Fruit fly (Drosophila melanogaster): ENCODE results near the gene CG13108.

CG13108 gene

dm6 chr2L:9140945-9141440 is 23.0 kb upstream of the CG13108 start:
- TF ChIP-seq pan (optimal IDR thresholded peaks at IDR 0.05), result no peak
- no peak for TF ChIP-seq psq (optimal IDR thresholded peaks at IDR 0.05)
- no peak for TF ChIP-seq Dll (optimal IDR thresholded peaks at IDR 0.05)
- TF ChIP-seq usp (GFP tag; optimal IDR thresholded peaks at IDR 0.05), result no peak
- no peak for TF ChIP-seq EcR (GFP tag; optimal IDR thresholded peaks at IDR 0.05)
- no peak for TF ChIP-seq CG8478 (optimal IDR thresholded peaks at IDR 0.05)

- TF ChIP-seq CG8478 (optimal IDR thresholded peaks at IDR 0.05) (no peak), psq (optimal IDR thresholded peaks at IDR 0.05) (no peak), Dll (optimal IDR thresholded peaks at IDR 0.05) (no peak), usp (GFP tag; optimal IDR thresholded peaks at IDR 0.05) (no peak), EcR (GFP tag; optimal IDR thresholded peaks at IDR 0.05) (no peak), pan (optimal IDR thresholded peaks at IDR 0.05) (no peak)
Measured at dm6 chr2L:9145761-9146160, 18.3 kb upstream of the CG13108 start.

dm6 chr2L:9146270-9146975 is 17.6 kb upstream of the CG13108 start:
- TF ChIP-seq usp (GFP tag; optimal IDR thresholded peaks at IDR 0.05), result no peak
- no peak for TF ChIP-seq EcR (GFP tag; optimal IDR thresholded peaks at IDR 0.05)
- TF ChIP-seq CG8478 (optimal IDR thresholded peaks at IDR 0.05), result no peak

DNA sequence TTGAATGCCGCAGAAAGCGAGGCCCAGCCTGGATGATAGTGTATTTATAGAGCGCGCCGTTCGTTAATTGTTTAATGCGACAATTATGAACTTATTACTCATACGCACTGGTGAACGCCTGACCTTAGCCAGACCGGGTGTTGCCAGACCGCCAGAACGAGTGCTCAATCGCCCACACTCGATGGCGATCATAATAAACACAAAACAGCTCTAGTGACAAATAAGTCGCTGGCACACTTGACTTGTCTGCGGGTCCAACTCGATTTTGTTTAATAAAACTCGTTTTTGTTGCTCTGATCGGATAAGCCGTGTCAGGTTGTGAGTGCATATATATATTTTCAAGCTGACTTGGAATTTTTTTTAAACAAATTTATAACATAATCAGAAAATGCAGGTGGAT is 15.9 kb upstream of the CG13108 start:
- TF ChIP-seq psq (optimal IDR thresholded peaks at IDR 0.05) (no peak), CG8478 (optimal IDR thresholded peaks at IDR 0.05) (no peak), usp (GFP tag; optimal IDR thresholded peaks at IDR 0.05) (no peak), Dll (optimal IDR thresholded peaks at IDR 0.05) (no peak), EcR (GFP tag; optimal IDR thresholded peaks at IDR 0.05) (no peak), pan (optimal IDR thresholded peaks at IDR 0.05) (no peak)

- TF ChIP-seq usp (GFP tag; optimal IDR thresholded peaks at IDR 0.05) (no peak), EcR (GFP tag; optimal IDR thresholded peaks at IDR 0.05) (no peak), pan (optimal IDR thresholded peaks at IDR 0.05) (no peak), Dll (optimal IDR thresholded peaks at IDR 0.05) (no peak), psq (optimal IDR thresholded peaks at IDR 0.05) (no peak), CG8478 (optimal IDR thresholded peaks at IDR 0.05) (no peak)
Measured at dm6 chr2L:9149426-9149825, 14.6 kb upstream of the CG13108 start.

- no peak for TF ChIP-seq pan (optimal IDR thresholded peaks at IDR 0.05)
- no peak for TF ChIP-seq Dll (optimal IDR thresholded peaks at IDR 0.05)
- no peak for TF ChIP-seq psq (optimal IDR thresholded peaks at IDR 0.05)
Measured at dm6 chr2L:9150112-9150511, 13.9 kb upstream of the CG13108 start.

- TF ChIP-seq CG8478 (optimal IDR thresholded peaks at IDR 0.05) (no peak), EcR (GFP tag; optimal IDR thresholded peaks at IDR 0.05) (no peak), Dll (optimal IDR thresholded peaks at IDR 0.05) (no peak), pan (optimal IDR thresholded peaks at IDR 0.05) (no peak), psq (optimal IDR thresholded peaks at IDR 0.05) (no peak), usp (GFP tag; optimal IDR thresholded peaks at IDR 0.05) (no peak)
Measured at dm6 chr2L:9150805-9151204, 13.2 kb upstream of the CG13108 start.

- TF ChIP-seq EcR (GFP tag; optimal IDR thresholded peaks at IDR 0.05) (no peak), psq (optimal IDR thresholded peaks at IDR 0.05) (no peak), CG8478 (optimal IDR thresholded peaks at IDR 0.05) (no peak), Dll (optimal IDR thresholded peaks at IDR 0.05) (no peak), usp (GFP tag; optimal IDR thresholded peaks at IDR 0.05) (no peak)
Measured at dm6 chr2L:9157770-9158169, 6.3 kb upstream of the CG13108 start.

DNA sequence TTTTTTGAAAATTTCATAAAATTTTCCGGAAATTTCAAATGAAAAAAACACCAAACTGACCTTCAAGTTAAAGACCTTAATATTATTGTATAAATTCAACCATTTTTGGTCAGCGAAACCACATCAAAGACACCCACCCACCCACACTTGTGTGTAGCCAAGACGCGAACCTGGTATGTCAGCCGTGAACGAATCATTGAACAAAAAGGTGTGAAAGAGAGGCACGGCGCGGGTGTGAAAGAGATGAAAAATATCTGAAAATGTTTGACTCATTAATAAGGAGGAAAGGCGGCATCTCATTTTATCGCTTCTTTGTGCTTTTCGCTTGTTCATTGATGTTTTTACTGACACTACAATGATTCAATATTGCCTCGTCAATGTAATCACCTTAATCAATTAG is 5.7 kb upstream of the CG13108 start:
- no peak for TF ChIP-seq EcR (GFP tag; optimal IDR thresholded peaks at IDR 0.05)
- no peak for TF ChIP-seq CG8478 (optimal IDR thresholded peaks at IDR 0.05)
- no peak for TF ChIP-seq usp (GFP tag; optimal IDR thresholded peaks at IDR 0.05)
- TF ChIP-seq Dll (optimal IDR thresholded peaks at IDR 0.05), result no peak
- TF ChIP-seq psq (optimal IDR thresholded peaks at IDR 0.05), result no peak
- TF ChIP-seq pan (optimal IDR thresholded peaks at IDR 0.05), result no peak

DNA sequence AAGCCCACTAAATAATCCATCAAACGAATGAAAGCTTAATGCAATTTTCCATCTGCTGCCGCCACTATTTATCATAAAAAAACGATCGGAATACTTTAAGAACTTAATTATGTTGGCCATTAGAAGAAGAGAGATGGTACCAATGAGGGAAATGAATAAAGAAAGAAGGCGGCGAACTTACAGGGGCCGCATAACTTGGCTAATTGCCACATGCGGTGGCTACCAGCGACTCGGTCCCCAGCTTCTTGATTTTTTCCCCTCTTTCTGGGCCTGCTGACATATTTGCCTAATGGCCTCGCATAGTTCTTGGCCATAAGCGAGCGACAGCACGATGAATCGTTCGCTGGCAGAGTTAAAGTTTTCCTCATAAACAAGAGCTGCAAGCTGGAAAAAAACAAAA is 3.9 kb upstream of the CG13108 start:
- TF ChIP-seq CG8478 (optimal IDR thresholded peaks at IDR 0.05), result no peak
- TF ChIP-seq pan (optimal IDR thresholded peaks at IDR 0.05), result no peak
- no peak for TF ChIP-seq EcR (GFP tag; optimal IDR thresholded peaks at IDR 0.05)
- TF ChIP-seq usp (GFP tag; optimal IDR thresholded peaks at IDR 0.05), result no peak
- no peak for TF ChIP-seq Dll (optimal IDR thresholded peaks at IDR 0.05)
- no peak for TF ChIP-seq psq (optimal IDR thresholded peaks at IDR 0.05)

- no peak for TF ChIP-seq pan (optimal IDR thresholded peaks at IDR 0.05)
- TF ChIP-seq usp (GFP tag; optimal IDR thresholded peaks at IDR 0.05), result no peak
- TF ChIP-seq EcR (GFP tag; optimal IDR thresholded peaks at IDR 0.05), result no peak
- TF ChIP-seq psq (optimal IDR thresholded peaks at IDR 0.05), result no peak
- TF ChIP-seq CG8478 (optimal IDR thresholded peaks at IDR 0.05), result no peak
- TF ChIP-seq Dll (optimal IDR thresholded peaks at IDR 0.05), result no peak
Measured at dm6 chr2L:9164797-9165196, 762 bp downstream of the CG13108 start.

DNA sequence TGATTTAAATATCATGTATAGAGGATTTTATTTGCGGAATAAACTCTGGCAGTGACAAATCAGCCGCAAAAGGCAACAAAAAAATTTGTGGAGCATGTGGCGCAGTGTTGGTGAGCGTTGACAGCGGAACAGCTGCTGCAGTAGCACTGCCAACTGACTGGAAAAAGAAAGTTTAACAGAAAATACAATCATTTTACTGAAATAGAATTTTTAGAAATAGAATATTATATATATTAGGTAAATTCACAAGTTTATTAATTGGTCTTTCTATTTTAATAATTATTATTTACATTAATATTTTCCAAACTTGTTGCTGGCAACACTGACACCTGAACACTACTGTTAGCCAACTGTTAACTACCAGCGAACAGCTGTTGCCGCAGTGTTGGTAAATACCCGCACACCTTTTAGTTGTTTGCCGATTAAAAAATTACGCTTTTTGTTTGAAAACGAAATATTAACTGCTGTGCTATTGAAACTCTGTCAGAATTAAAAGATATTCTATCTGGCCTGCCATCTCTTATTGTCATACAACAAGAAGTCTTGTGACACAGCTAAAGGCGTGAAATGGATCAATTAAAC is 2.5 kb downstream of the CG13108 start, which contains the start of the genes CG9586 and tai:
Gene CG9586 (minus strand): TSS at position 116 of the 582 bp plus-strand sequence.
Gene tai (plus strand): TSS at position 380 of the 582 bp plus-strand sequence.
- TF ChIP-seq EcR (GFP tag; optimal IDR thresholded peaks at IDR 0.05), result no peak
- no peak for TF ChIP-seq psq (optimal IDR thresholded peaks at IDR 0.05)
- no peak for TF ChIP-seq usp (GFP tag; optimal IDR thresholded peaks at IDR 0.05)
- TF ChIP-seq Dll (optimal IDR thresholded peaks at IDR 0.05), result no peak
- TF ChIP-seq CG8478 (optimal IDR thresholded peaks at IDR 0.05), result no peak
- no peak for TF ChIP-seq pan (optimal IDR thresholded peaks at IDR 0.05)

Measured in whole organism.